Fruit fly (Drosophila melanogaster) whole organism, embryonic: ENCODE results near the gene Lim1.

Source experiments
- ATbp ChIP-seq: fragments of 200-800 bp; sonication (Bioruptor generic); optimal IDR thresholded peaks from 2 replicates; lab custom pipeline; 2017; ENCODE audit warnings: missing biosample characterization, mild to moderate bottlenecking, missing genetic modification characterization, missing genetic modification reagents
- Atf6 ChIP-seq: fragments of 200-800 bp; sonication (Bioruptor generic); IDR thresholded peaks from 2 replicates; pipeline ENCODE4 v1.3.6; 2022; ENCODE audit warnings: missing biosample characterization, missing genetic modification characterization
- BtbVII ChIP-seq: fragments of 200-800 bp; sonication (Bioruptor generic); optimal IDR thresholded peaks from 3 replicates; lab custom pipeline; 2017; ENCODE audit warnings: missing biosample characterization, mild to moderate bottlenecking, missing genetic modification characterization
- CG10209 ChIP-seq: fragments of 200-800 bp; sonication (Bioruptor generic); optimal IDR thresholded peaks from 3 replicates; lab custom pipeline; 2017; ENCODE audit warnings: missing biosample characterization, mild to moderate bottlenecking, missing genetic modification characterization, missing genetic modification reagents
- CG11456 ChIP-seq: fragments of 200-800 bp; sonication (Bioruptor generic); IDR thresholded peaks from 3 replicates; pipeline ENCODE4 v1.3.6; 2022; ENCODE audit warnings: missing biosample characterization, missing genetic modification characterization
- CG11696 ChIP-seq: fragments of 200-800 bp; sonication (Bioruptor generic); IDR thresholded peaks from 2 replicates; pipeline ENCODE4 v1.3.6; 2022; ENCODE audit warnings: missing biosample characterization, missing genetic modification characterization
- CG12236 ChIP-seq: fragments of 200-800 bp; sonication (Bioruptor generic); optimal IDR thresholded peaks from 2 replicates; lab custom pipeline; 2016; ENCODE audit warnings: missing biosample characterization, missing genetic modification characterization
- CG14014 ChIP-seq: fragments of 200-800 bp; sonication (Bioruptor generic); IDR thresholded peaks from 2 replicates; pipeline ENCODE4 v1.3.6; 2022; ENCODE audit warnings: missing biosample characterization, missing genetic modification characterization
- CG14050 ChIP-seq: fragments of 200-800 bp; sonication (Bioruptor generic); IDR thresholded peaks from 3 replicates; pipeline ENCODE4 v1.3.6; 2022; ENCODE audit warnings: missing biosample characterization, missing genetic modification characterization
- CG17568 ChIP-seq: fragments of 200-800 bp; sonication (Bioruptor generic); optimal IDR thresholded peaks from 2 replicates; lab custom pipeline; 2018; ENCODE audit warnings: missing biosample characterization, mild to moderate bottlenecking, missing genetic modification characterization, moderate library complexity
- CG2116 ChIP-seq: fragments of 200-800 bp; sonication (Bioruptor generic); optimal IDR thresholded peaks from 3 replicates; lab custom pipeline; 2018; ENCODE audit warnings: missing biosample characterization, mild to moderate bottlenecking, missing genetic modification characterization
- CG2129 ChIP-seq: fragments of 200-800 bp; sonication (Bioruptor generic); IDR thresholded peaks from 2 replicates; pipeline ENCODE4 v1.3.6; 2022; ENCODE audit warnings: missing biosample characterization, missing genetic modification characterization; ENCODE audit not compliant: partially characterized antibody
- CG2712 ChIP-seq: fragments of 200-800 bp; optimal IDR thresholded peaks from 3 replicates; lab custom pipeline; 2019; ENCODE audit warnings: missing biosample characterization, mild to moderate bottlenecking, missing genetic modification characterization, moderate library complexity
- CG3065 ChIP-seq: fragments of 200-800 bp; sonication (Bioruptor generic); optimal IDR thresholded peaks from 2 replicates; lab custom pipeline; 2016; ENCODE audit warnings: missing biosample characterization, missing genetic modification characterization
- CG31224 ChIP-seq: fragments of 200-800 bp; sonication (Bioruptor generic); IDR thresholded peaks from 2 replicates; pipeline ENCODE4 v1.3.6; 2022; ENCODE audit warnings: missing biosample characterization, missing genetic modification characterization
- CG3726 ChIP-seq: fragments of 200-800 bp; sonication (Bioruptor generic); IDR thresholded peaks from 3 replicates; pipeline ENCODE4, ENCODE4 v1.3.6; 2022; ENCODE audit warnings: missing biosample characterization, missing genetic modification characterization
- CG4617 ChIP-seq: fragments of 200-800 bp; sonication (Bioruptor generic); optimal IDR thresholded peaks from 3 replicates; lab custom pipeline; 2016; ENCODE audit warnings: missing biosample characterization, missing genetic modification characterization, borderline replicate concordance
- CG5180 ChIP-seq: fragments of 200-800 bp; sonication (Bioruptor generic); optimal IDR thresholded peaks from 3 replicates; lab custom pipeline; 2017; ENCODE audit warnings: missing biosample characterization, missing genetic modification characterization, mild to moderate bottlenecking, moderate library complexity, missing genetic modification reagents
- CG6813 ChIP-seq: fragments of 200-800 bp; sonication (Bioruptor generic); optimal IDR thresholded peaks from 2 replicates; lab custom pipeline; 2017; ENCODE audit warnings: missing biosample characterization, missing genetic modification characterization, mild to moderate bottlenecking, moderate library complexity, missing genetic modification reagents
- CG6854 ChIP-seq: fragments of 200-800 bp; sonication (Bioruptor generic); optimal IDR thresholded peaks from 3 replicates; lab custom pipeline; 2017; ENCODE audit warnings: missing biosample characterization, mild to moderate bottlenecking, missing genetic modification characterization
- CG9727 ChIP-seq: fragments of 200-800 bp; sonication (Bioruptor generic); optimal IDR thresholded peaks from 3 replicates; lab custom pipeline; 2017; ENCODE audit warnings: missing biosample characterization, mild to moderate bottlenecking, missing genetic modification characterization
- Fer3 ChIP-seq: fragments of 200-800 bp; sonication (Bioruptor generic); optimal IDR thresholded peaks from 2 replicates; lab custom pipeline; 2018; ENCODE audit warnings: missing biosample characterization, mild to moderate bottlenecking, missing genetic modification characterization, moderate library complexity
- HLH3B ChIP-seq: fragments of 200-800 bp; sonication (Bioruptor generic); IDR thresholded peaks from 2 replicates; pipeline ENCODE4 v1.3.6; 2022; ENCODE audit warnings: missing biosample characterization, missing genetic modification characterization
- HLH54F ChIP-seq: fragments of 200-800 bp; sonication (Bioruptor generic); optimal IDR thresholded peaks from 3 replicates; lab custom pipeline; 2016; ENCODE audit warnings: missing biosample characterization, missing genetic modification characterization
- Hr3 ChIP-seq: fragments of 200-800 bp; sonication (Bioruptor generic); optimal IDR thresholded peaks from 3 replicates; lab custom pipeline; 2016; ENCODE audit warnings: missing biosample characterization, missing genetic modification characterization
- Hr39 ChIP-seq: fragments of >200 bp; optimal IDR thresholded peaks from 2 replicates; lab custom pipeline; 2017
- Lhr ChIP-seq: fragments of 200-800 bp; sonication (Bioruptor generic); optimal IDR thresholded peaks from 3 replicates; lab custom pipeline; 2017; ENCODE audit warnings: mild to moderate bottlenecking, missing biosample characterization, missing genetic modification reagents, missing genetic modification characterization
- Stat92E ChIP-seq, 3 experiments: fragments of >200 bp in 2 of 3; fragments of 200-800 bp in 1 of 3; sonication (Bioruptor generic) in 1 of 3; optimal IDR thresholded peaks; 2 replicates each; lab custom pipeline; 2017 to 2019; ENCODE audit warnings: missing biosample characterization in 3 of 3, missing genetic modification characterization in 3 of 3, mild to moderate bottlenecking in 1 of 3, moderate library complexity in 1 of 3
- bbx ChIP-seq: fragments of 200-800 bp; sonication (Bioruptor generic); IDR thresholded peaks from 2 replicates; pipeline ENCODE4 v1.3.6; 2022; ENCODE audit warnings: missing biosample characterization, missing genetic modification characterization; ENCODE audit not compliant: partially characterized antibody
- br ChIP-seq: fragments of >200 bp; optimal IDR thresholded peaks from 2 replicates; lab custom pipeline; 2017
- cad ChIP-seq: fragments of >200 bp; optimal IDR thresholded peaks from 2 replicates; lab custom pipeline; 2017; ENCODE audit warnings: missing biosample characterization, missing genetic modification characterization
- cato ChIP-seq: fragments of 200-800 bp; sonication (Bioruptor generic); optimal IDR thresholded peaks from 2 replicates; lab custom pipeline; 2016; ENCODE audit warnings: missing biosample characterization, missing genetic modification characterization, borderline replicate concordance
- danr ChIP-seq: fragments of 200-800 bp; sonication (Bioruptor generic); IDR thresholded peaks from 2 replicates; pipeline ENCODE4 v1.3.6; 2022; ENCODE audit warnings: missing biosample characterization, missing genetic modification characterization
- en ChIP-seq: fragments of 200-800 bp; sonication (Bioruptor generic); optimal IDR thresholded peaks from 2 replicates; lab custom pipeline; 2016; ENCODE audit warnings: missing biosample characterization, missing genetic modification characterization
- exex ChIP-seq: fragments of 200-800 bp; sonication (Bioruptor generic); optimal IDR thresholded peaks from 4 replicates; lab custom pipeline; 2018; ENCODE audit warnings: missing biosample characterization, mild to moderate bottlenecking, missing genetic modification characterization, moderate library complexity
- klu ChIP-seq: fragments of 200-800 bp; sonication (Bioruptor generic); IDR thresholded peaks from 2 replicates; pipeline ENCODE4 v1.3.6; 2022; ENCODE audit warnings: missing biosample characterization, missing genetic modification characterization
- lab ChIP-seq: fragments of 200-800 bp; sonication (Bioruptor generic); optimal IDR thresholded peaks from 3 replicates; lab custom pipeline; 2017; ENCODE audit warnings: missing biosample characterization, missing genetic modification characterization, mild to moderate bottlenecking, moderate library complexity, missing genetic modification reagents
- lmd ChIP-seq: fragments of 200-800 bp; sonication (Bioruptor generic); IDR thresholded peaks from 2 replicates; pipeline ENCODE4 v1.3.6; 2022; ENCODE audit warnings: missing biosample characterization, missing genetic modification characterization
- otp ChIP-seq: fragments of 200-800 bp; sonication (Bioruptor generic); IDR thresholded peaks from 3 replicates; pipeline ENCODE4, ENCODE4 v1.3.6; 2022; ENCODE audit warnings: missing biosample characterization, missing genetic modification characterization
- phol ChIP-seq: fragments of 200-800 bp; sonication (Bioruptor generic); optimal IDR thresholded peaks from 3 replicates; lab custom pipeline; 2018; ENCODE audit warnings: missing biosample characterization, mild to moderate bottlenecking, missing genetic modification characterization, moderate library complexity
- pzg ChIP-seq: fragments of 200-800 bp; sonication (Bioruptor generic); optimal IDR thresholded peaks from 3 replicates; lab custom pipeline; 2018; ENCODE audit warnings: missing biosample characterization, mild to moderate bottlenecking, missing genetic modification characterization, moderate library complexity
- schlank ChIP-seq: fragments of 200-800 bp; sonication (Bioruptor generic); optimal IDR thresholded peaks from 2 replicates; lab custom pipeline; 2018; ENCODE audit warnings: missing biosample characterization, mild to moderate bottlenecking, missing genetic modification characterization
- scrt ChIP-seq: fragments of 200-800 bp; sonication (Bioruptor generic); optimal IDR thresholded peaks from 2 replicates; lab custom pipeline; 2018; ENCODE audit warnings: missing biosample characterization, mild to moderate bottlenecking, missing genetic modification characterization, moderate library complexity
- sisA ChIP-seq: fragments of 200-800 bp; sonication (Bioruptor generic); IDR thresholded peaks from 2 replicates; pipeline ENCODE4 v1.3.6; 2022; ENCODE audit warnings: missing biosample characterization, missing genetic modification characterization
- stwl ChIP-seq: fragments of 200-800 bp; sonication (Bioruptor generic); optimal IDR thresholded peaks from 3 replicates; lab custom pipeline; 2018; ENCODE audit warnings: missing biosample characterization, mild to moderate bottlenecking, missing genetic modification characterization, moderate library complexity
- tgo ChIP-seq: fragments of 200-800 bp; sonication (Bioruptor generic); IDR thresholded peaks from 3 replicates; pipeline ENCODE4 v1.3.6; 2022; ENCODE audit warnings: missing biosample characterization, missing genetic modification characterization
- unc-4 ChIP-seq: fragments of 200-800 bp; sonication (Bioruptor generic); IDR thresholded peaks from 2 replicates; pipeline ENCODE4 v1.3.6; 2022; ENCODE audit warnings: missing biosample characterization, missing genetic modification characterization; ENCODE audit not compliant: partially characterized antibody

Gene Lim1

DNA sequence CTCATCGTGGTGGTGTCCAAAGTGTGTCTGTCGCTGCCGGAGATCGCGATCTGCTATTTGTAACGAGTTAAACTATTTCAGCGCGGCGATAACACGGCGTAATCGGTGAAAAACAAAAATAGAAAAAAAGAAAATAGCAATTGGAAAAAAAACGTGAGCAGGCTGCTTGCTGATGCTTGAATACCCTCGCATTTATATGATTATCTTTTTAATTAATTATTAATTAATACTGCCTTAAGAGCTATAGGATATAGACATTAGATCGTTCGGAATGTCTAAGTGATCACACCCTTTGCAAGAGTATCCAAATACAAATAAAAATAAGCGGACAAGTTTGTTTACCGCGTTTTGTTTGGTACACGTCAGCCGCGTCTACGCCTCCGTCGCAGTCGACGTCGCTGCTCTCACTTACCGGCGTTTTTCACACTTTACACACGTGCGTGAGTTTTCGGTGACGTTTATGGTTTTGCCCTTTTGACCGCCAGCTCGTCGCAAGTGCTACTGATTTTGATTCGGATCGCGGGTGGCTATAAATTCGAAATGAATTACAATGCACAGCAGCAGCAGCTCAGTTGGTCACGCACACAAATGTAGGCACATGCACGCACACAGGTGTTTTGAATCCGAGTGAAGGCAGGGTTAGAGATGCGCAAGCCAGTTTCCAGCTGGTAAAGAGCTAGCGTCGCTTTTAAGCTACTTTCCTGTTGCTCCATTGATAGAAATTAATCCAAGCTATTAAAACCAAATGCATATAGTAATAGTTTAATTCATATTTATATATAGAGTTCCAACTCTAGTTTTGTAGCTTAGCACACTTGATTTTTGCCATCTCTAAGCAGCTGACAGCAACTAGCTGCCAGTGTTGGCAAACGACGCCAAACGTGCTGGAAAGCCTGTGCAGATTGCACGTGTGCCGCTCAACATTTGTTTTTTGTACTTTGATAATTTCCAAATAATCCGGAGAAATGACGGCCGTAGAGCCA lies 91.2 kb downstream of the Lim1 start, which contains the start of the genes CG2004 and CG1785 (continued):
- TF ChIP-seq tgo (GFP tag; lab: Robert Waterston, UW) (peak; percentile 94), lab (GFP tag; lab: Kevin White, UChicago) (peak; percentile 93), Hr39 (lab: Kevin White, UChicago) (no peak), en (GFP tag; lab: Kevin White, UChicago) (peak; percentile 13), Hr3 (peak; percentile 91), Atf6 (GFP tag; lab: Robert Waterston, UW) (peak; percentile 87; the same call in 1 of the 2 replicates), CG5180 (GFP tag; lab: Kevin White, UChicago) (peak; percentile 63), CG2129 (GFP tag; lab: Robert Waterston, UW) (peak; percentile 46; the same call in 1 of the 2 replicates), CG17568 (GFP tag; lab: Kevin White, UChicago) (no peak), cato (GFP tag; lab: Kevin White, UChicago) (peak; percentile 84), phol (tag; lab: Kevin White, UChicago) (peak; percentile 90), danr (GFP tag; lab: Robert Waterston, UW) (peak; percentile 85), CG6813 (GFP tag; lab: Kevin White, UChicago) (peak; percentile 49), CG3726 (GFP tag; lab: Robert Waterston, UW) (peak; percentile 90), CG14050 (GFP tag; lab: Robert Waterston, UW) (peak; percentile 87), Stat92E (GFP tag; optimal IDR thresholded peaks at IDR 0.05; lab: Kevin White, UChicago) (peak in 1 of 3 experiments; percentile 65), CG12236 (GFP tag; lab: Kevin White, UChicago) (peak; percentile 67), CG31224 (GFP tag; lab: Robert Waterston, UW) (peak; percentile 89), stwl (tag; lab: Kevin White, UChicago) (peak; percentile 59), CG3065 (peak; percentile 83), HLH3B (GFP tag; lab: Robert Waterston, UW) (peak; percentile 94), CG2116 (GFP tag; lab: Kevin White, UChicago) (peak; percentile 80), cad (GFP tag; lab: Kevin White, UChicago) (no peak), CG2712 (tag; lab: Kevin White, UChicago) (peak; percentile 93), HLH54F (GFP tag; lab: Kevin White, UChicago) (peak; percentile 87), schlank (tag; lab: Kevin White, UChicago) (peak; percentile 72), bbx (GFP tag; lab: Robert Waterston, UW) (peak; percentile 56; the same call in 1 of the 2 replicates), CG14014 (GFP tag; lab: Robert Waterston, UW) (peak; percentile 90), BtbVII (GFP tag; lab: Kevin White, UChicago) (peak; percentile 64), Fer3 (tag; lab: Kevin White, UChicago) (peak; percentile 90), scrt (GFP tag; lab: Kevin White, UChicago) (peak; percentile 82), exex (tag; lab: Kevin White, UChicago) (peak; percentile 29), lmd (GFP tag; lab: Robert Waterston, UW) (peak; percentile 93), otp (GFP tag; lab: Robert Waterston, UW) (peak; percentile 82; the same call in 2 of the 3 replicates), unc-4 (peak; percentile 74), sisA (GFP tag; lab: Robert Waterston, UW) (peak; percentile 95), CG11456 (GFP tag; lab: Robert Waterston, UW) (peak; percentile 94), CG10209 (peak; percentile 93), Lhr (GFP tag; lab: Kevin White, UChicago) (peak; percentile 73), ATbp (peak; percentile 80), pzg (GFP tag; lab: Kevin White, UChicago) (peak; percentile 65), CG6854 (GFP tag; lab: Kevin White, UChicago) (peak; percentile 58), CG4617 (GFP tag; lab: Kevin White, UChicago) (peak; percentile 91), klu (GFP tag; lab: Robert Waterston, UW) (peak; percentile 86), CG11696 (GFP tag; lab: Robert Waterston, UW) (peak; percentile 69; the same call in 1 of the 2 replicates), CG9727 (GFP tag; lab: Kevin White, UChicago) (peak; percentile 93), br (lab: Kevin White, UChicago) (no peak)
